Fruit fly (Drosophila melanogaster) whole organism, pupa: Measurements from ENCODE around the gene CG17343.

Experiments used
- CG10348 ChIP-seq: fragments of 200-800 bp; sonication (Bioruptor generic); IDR thresholded peaks from 2 replicates; pipeline ENCODE4 v1.3.6; 2022; ENCODE audit warnings: missing biosample characterization, missing genetic modification characterization
- CG12605 ChIP-seq: fragments of 200-800 bp; sonication (Bioruptor generic); IDR thresholded peaks from 2 replicates; pipeline ENCODE4 v1.3.6; 2022; ENCODE audit warnings: missing biosample characterization, missing genetic modification characterization
- CG13204 ChIP-seq: fragments of 200-800 bp; sonication (Bioruptor generic); optimal IDR thresholded peaks from 2 replicates; lab custom pipeline; 2018; ENCODE audit warnings: missing biosample characterization, mild to moderate bottlenecking, missing genetic modification characterization, moderate library complexity
- CG14655 ChIP-seq: fragments of 200-800 bp; sonication (Bioruptor generic); optimal IDR thresholded peaks from 3 replicates; lab custom pipeline; 2017; ENCODE audit warnings: mild to moderate bottlenecking, missing biosample characterization, missing genetic modification reagents, missing genetic modification characterization
- CG15710 ChIP-seq: fragments of 200-800 bp; sonication (Bioruptor generic); optimal IDR thresholded peaks from 2 replicates; lab custom pipeline; 2018; ENCODE audit warnings: missing biosample characterization, mild to moderate bottlenecking, missing genetic modification characterization, moderate library complexity
- CG17806 ChIP-seq: fragments of 200-800 bp; sonication (Bioruptor generic); optimal IDR thresholded peaks from 2 replicates; lab custom pipeline; 2018; ENCODE audit warnings: missing biosample characterization, mild to moderate bottlenecking, missing genetic modification characterization, moderate library complexity
- CG32121 ChIP-seq: fragments of 200-800 bp; sonication (Bioruptor generic); IDR thresholded peaks from 2 replicates; pipeline ENCODE4 v1.3.6; 2022; ENCODE audit warnings: missing biosample characterization, missing genetic modification characterization
- CG34367 ChIP-seq: fragments of 200-800 bp; sonication (Bioruptor generic); optimal IDR thresholded peaks from 2 replicates; lab custom pipeline; 2018; ENCODE audit warnings: missing biosample characterization, mild to moderate bottlenecking, missing genetic modification characterization
- CG4496 ChIP-seq: fragments of 200-800 bp; sonication (Bioruptor generic); IDR thresholded peaks from 3 replicates; pipeline ENCODE4 v1.3.6; 2022; ENCODE audit warnings: missing biosample characterization, missing genetic modification characterization
- CG8159 ChIP-seq: fragments of 200-800 bp; sonication (Bioruptor generic); optimal IDR thresholded peaks from 3 replicates; lab custom pipeline; 2018; ENCODE audit warnings: missing biosample characterization, mild to moderate bottlenecking, missing genetic modification characterization, moderate library complexity
- CG8301 ChIP-seq: fragments of 200-800 bp; sonication (Bioruptor generic); optimal IDR thresholded peaks from 2 replicates; lab custom pipeline; 2018; ENCODE audit warnings: missing biosample characterization, mild to moderate bottlenecking, missing genetic modification characterization
- CG9948 ChIP-seq: fragments of 200-800 bp; sonication (Bioruptor generic); optimal IDR thresholded peaks from 2 replicates; lab custom pipeline; 2018; ENCODE audit warnings: missing biosample characterization, mild to moderate bottlenecking, missing genetic modification characterization, moderate library complexity
- D1 ChIP-seq: fragments of 200-800 bp; sonication (Bioruptor generic); optimal IDR thresholded peaks from 2 replicates; lab custom pipeline; 2018; ENCODE audit warnings: missing biosample characterization, mild to moderate bottlenecking, missing genetic modification characterization, moderate library complexity
- EcR ChIP-seq: fragments of 200-800 bp; sonication (Bioruptor generic); optimal IDR thresholded peaks from 3 replicates; lab custom pipeline; 2019; ENCODE audit warnings: missing biosample characterization, missing genetic modification characterization, mild to moderate bottlenecking, moderate library complexity, missing genetic modification reagents
- Ets98B ChIP-seq: fragments of 200-800 bp; sonication (Bioruptor generic); IDR thresholded peaks from 2 replicates; pipeline ENCODE4 v1.3.6; 2022; ENCODE audit warnings: missing biosample characterization, missing genetic modification characterization
- Pif1A ChIP-seq: fragments of 200-800 bp; sonication (Bioruptor generic); optimal IDR thresholded peaks from 3 replicates; lab custom pipeline; 2016; ENCODE audit warnings: missing biosample characterization, missing genetic modification characterization
- Pif1B ChIP-seq: fragments of 200-800 bp; sonication (Bioruptor generic); optimal IDR thresholded peaks from 3 replicates; lab custom pipeline; 2016; ENCODE audit warnings: missing biosample characterization, missing genetic modification characterization
- Snoo ChIP-seq: fragments of 200-800 bp; sonication (Bioruptor generic); optimal IDR thresholded peaks from 3 replicates; lab custom pipeline; 2017; ENCODE audit warnings: missing biosample characterization, mild to moderate bottlenecking, missing genetic modification characterization, inconsistent platforms
- fd96Ca ChIP-seq: fragments of 200-800 bp; sonication (Bioruptor generic); IDR thresholded peaks from 3 replicates; pipeline ENCODE4 v1.3.6; 2022; ENCODE audit warnings: missing biosample characterization, missing genetic modification characterization
- gl ChIP-seq: fragments of 200-800 bp; sonication (Bioruptor generic); optimal IDR thresholded peaks from 2 replicates; lab custom pipeline; 2018; ENCODE audit warnings: missing biosample characterization, mild to moderate bottlenecking, missing genetic modification characterization

CG17343 gene

DNA sequence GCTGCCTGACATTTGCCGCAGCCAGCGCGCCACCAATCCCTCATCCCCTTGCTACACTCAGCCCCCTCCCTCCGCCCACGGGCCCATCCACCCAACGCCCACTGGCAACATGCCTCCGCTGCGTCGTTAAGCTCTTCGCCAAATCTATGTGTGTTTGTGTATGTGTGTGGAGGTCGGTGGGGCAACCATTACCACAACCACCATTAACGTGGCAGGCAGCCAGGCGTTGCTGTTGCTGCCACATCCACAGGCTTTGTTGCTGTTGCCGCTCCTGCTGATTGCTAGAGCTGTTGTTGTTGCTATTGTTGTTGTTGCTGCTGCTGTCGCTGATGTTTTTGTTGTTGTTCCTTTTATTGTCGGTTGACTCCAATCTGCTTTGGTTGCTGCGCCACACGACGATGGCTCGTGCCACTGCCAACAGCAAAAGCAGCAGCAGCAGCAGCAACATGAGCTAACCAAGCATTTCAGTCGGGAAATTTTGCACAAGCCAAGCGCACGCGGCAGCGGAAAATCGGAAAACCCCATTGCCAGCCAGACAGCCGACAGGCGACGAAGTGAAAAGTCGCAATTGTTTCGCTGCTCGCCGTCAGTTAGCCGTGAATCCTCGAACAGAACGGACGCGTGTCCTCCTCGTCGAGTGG, 37.4 kb upstream of the CG17343 start, which contains the start of gene Sidpn:
Gene Sidpn, plus strand, starts transcription at position 465 of the 641 bp plus-strand sequence.
- no peak for TF ChIP-seq CG4496 (GFP tag; lab: Robert Waterston, UW)
- no peak for TF ChIP-seq fd96Ca
- TF ChIP-seq CG13204 (GFP tag; lab: Kevin White, UChicago): peak; percentile 78
- no peak for TF ChIP-seq EcR (GFP tag; lab: Kevin White, UChicago)

DNA sequence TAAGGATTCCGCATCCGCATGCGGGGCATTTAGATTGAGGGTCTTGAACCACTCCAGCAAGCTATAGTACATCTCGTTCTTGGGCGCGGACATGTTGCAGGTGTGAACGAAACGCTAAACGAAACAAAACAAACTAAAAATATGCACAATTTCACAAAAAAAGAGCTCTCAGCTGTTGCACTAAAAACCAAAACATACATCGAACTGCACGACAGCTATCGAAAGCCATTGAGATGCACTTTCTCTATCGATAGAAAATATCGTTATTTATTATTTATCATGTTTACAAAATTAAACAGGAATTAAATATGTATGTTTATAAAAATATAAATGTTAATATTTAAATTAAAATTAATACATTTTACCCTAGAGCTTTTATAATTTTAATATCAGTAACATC, 31.4 kb upstream of the CG17343 start, which contains the start of gene hook:
Gene hook, minus strand, starts transcription at position 211 of the 400 bp plus-strand sequence.
- TF ChIP-seq CG34367: no peak
- no peak for TF ChIP-seq CG9948
- no peak for TF ChIP-seq CG4496 (GFP tag; lab: Robert Waterston, UW)
- TF ChIP-seq Snoo (tag; lab: Kevin White, UChicago): no peak
- no peak for TF ChIP-seq Pif1B
- TF ChIP-seq CG13204 (GFP tag; lab: Kevin White, UChicago): no peak
- TF ChIP-seq CG10348: no peak
- TF ChIP-seq CG32121: no peak
- no peak for TF ChIP-seq fd96Ca
- no peak for TF ChIP-seq CG17806 (tag; lab: Kevin White, UChicago)
- no peak for TF ChIP-seq CG8159 (tag; lab: Kevin White, UChicago)
- TF ChIP-seq D1: no peak
- TF ChIP-seq CG8301 (tag; lab: Kevin White, UChicago): no peak
- no peak for TF ChIP-seq EcR (GFP tag; lab: Kevin White, UChicago)

DNA sequence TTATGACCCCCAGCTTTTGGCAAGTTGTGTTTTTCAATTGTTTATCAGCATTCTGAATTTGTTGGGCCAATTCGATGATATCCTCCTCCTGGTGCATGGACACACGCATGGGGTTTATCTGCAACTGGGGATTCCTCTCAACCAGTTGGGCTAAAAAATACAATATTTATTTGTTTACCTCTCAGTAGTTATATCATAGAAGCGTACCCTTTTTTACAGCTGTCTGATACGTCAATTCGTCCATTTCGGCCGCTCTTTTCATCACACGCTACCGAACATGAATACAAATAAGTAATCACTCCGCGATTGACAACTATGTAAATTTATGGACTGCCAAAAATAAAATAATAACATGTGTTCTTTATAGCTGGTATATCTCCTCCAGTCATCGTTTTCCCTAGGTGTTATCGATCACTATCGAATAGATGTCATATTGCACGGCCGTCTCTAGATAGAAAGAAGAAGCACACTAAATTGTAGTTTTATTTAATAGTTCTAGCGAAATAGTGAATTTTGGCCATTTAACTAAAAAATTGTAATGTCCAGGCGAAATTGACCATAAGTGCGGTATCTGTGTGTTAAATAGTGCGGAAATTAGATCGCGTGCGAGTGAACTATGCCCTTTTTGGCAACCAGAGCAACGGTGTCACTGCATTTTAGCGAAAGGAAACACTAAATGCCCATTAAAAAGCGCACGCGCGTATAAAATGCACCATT, 30.4 kb upstream of the CG17343 start, which contains the start of the genes mib2 and CG31800:
Gene mib2, plus strand, starts transcription at position 232 of the 717 bp plus-strand sequence.
Gene CG31800, minus strand, starts transcription at position 364 of the 717 bp plus-strand sequence.
- TF ChIP-seq EcR (GFP tag; lab: Kevin White, UChicago) (no peak), Ets98B (no peak), Snoo (tag; lab: Kevin White, UChicago) (no peak), Pif1A (GFP tag; lab: Kevin White, UChicago) (no peak), CG34367 (no peak), CG14655 (no peak), Pif1B (no peak), CG8159 (tag; lab: Kevin White, UChicago) (no peak), CG13204 (GFP tag; lab: Kevin White, UChicago) (no peak), CG4496 (GFP tag; lab: Robert Waterston, UW) (no peak), fd96Ca (no peak)
- TF ChIP-seq, all 21 proteins: peak for 0

DNA sequence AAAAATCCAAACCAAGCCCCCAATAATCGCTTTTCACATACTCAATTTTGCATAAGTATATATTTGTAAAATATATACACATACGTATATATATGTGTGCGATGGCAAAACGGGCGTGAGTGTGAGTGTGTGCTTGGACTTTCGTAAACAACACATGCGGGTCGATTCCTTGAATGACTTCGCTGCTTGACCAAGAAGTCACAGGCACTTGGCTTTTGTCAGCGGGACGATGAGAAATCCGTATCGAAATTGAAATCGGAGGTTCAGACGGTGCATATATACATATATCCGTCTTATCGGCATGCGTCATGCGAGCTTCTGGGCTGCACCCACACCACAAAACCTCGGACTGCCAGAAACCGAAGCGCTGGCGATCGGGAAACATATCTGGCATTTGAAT, 29.7 kb upstream of the CG17343 start:
- peak; percentile 15 for TF ChIP-seq Pif1B
- no peak for TF ChIP-seq Ets98B

DNA sequence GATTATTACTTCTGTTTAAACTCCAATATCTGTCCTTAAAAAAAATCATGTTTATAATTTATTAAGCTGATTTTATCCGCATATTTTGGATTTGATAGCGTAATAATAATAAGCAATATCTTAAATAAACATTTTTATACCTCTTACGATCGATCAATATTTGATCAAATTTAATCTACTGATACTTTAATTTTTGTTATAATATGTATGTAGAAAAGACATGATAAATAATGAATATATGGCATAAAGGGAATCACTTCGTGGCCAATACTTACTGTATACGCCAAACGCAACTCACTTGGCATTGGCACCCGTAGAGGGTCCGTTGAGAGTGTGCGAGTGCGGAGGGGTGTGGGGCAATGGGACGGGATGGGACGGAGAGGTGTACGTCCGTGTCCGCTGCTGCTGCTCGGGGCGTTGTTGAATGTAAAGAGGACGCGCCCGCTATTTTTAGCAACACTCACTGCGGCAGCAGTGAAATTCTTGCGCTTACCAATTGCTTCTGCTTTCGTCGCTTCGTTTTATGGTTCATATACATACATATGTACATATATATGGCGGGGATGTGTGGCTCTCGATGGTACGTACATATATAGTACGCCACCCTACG, 28.5 kb upstream of the CG17343 start:
- peak; percentile 18 for TF ChIP-seq CG9948
- TF ChIP-seq CG12605 (GFP tag; lab: Robert Waterston, UW): no peak
- TF ChIP-seq Snoo (tag; lab: Kevin White, UChicago): no peak
- TF ChIP-seq gl (tag; lab: Kevin White, UChicago): no peak
- peak; percentile 20; the same call in 1 of the 2 replicates for TF ChIP-seq Ets98B
- peak; percentile 47; the same call in 2 of the 3 replicates for TF ChIP-seq CG4496 (GFP tag; lab: Robert Waterston, UW)
- peak; percentile 47; the same call in 1 of the 2 replicates for TF ChIP-seq CG32121
- peak; percentile 86 for TF ChIP-seq CG13204 (GFP tag; lab: Kevin White, UChicago)
- no peak for TF ChIP-seq CG34367
- peak; percentile 27 for TF ChIP-seq CG8301 (tag; lab: Kevin White, UChicago)
- TF ChIP-seq CG8159 (tag; lab: Kevin White, UChicago): no peak
- TF ChIP-seq fd96Ca: no peak

DNA sequence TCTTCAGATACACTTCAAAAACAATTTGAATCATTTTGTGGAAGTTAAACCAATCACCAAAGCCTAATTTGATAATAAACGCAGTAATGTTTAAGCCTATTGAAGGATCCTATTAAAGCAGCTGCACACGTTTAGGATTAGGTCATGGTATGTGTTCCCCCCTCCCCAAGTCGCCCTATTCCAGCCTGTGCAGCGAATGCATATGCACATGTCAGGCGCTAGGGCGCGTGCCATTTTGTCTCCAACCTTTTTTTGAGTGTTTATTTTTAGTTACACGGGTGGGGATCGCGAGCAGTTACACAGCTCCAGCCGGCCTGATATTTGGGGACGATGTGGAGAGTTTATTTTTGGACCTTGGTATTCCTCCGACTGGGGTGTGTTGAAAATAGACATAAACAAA, 27.7 kb upstream of the CG17343 start:
- TF ChIP-seq CG15710 (tag; lab: Kevin White, UChicago) (no peak), CG32121 (peak; percentile 27; the same call in 1 of the 2 replicates)

DNA sequence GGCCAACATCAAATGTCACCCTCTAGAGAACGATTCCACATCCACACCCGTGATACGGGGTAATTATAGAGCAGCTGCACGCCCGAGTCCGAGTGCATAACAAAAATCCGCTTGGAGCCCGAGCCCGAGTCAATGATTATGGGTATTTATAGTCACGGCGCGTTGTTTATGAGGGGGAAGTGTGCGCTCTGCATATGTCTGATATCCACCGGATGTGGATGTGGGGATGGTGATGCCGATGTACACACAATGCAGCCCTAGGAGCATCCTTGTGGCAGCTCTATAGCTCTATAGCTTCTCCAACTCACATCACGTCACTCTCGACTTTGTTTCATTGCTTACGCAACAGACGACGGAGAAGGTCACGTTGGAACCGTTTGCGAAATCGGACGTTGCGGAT, 27.3 kb upstream of the CG17343 start:
- no peak for TF ChIP-seq CG14655
- peak; percentile 26; the same call in 1 of the 3 replicates for TF ChIP-seq CG4496 (GFP tag; lab: Robert Waterston, UW)
